Worm (Caenorhabditis elegans): Measurements from ENCODE around the gene sec-16A.1.

- TF ChIP-seq ama-1 (optimal IDR thresholded peaks at IDR 0.05), result no peak
- TF ChIP-seq nhr-77 (tag; optimal IDR thresholded peaks at IDR 0.05), result no peak
- TF ChIP-seq lin-15B (tag; optimal IDR thresholded peaks at IDR 0.05), result no peak
- TF ChIP-seq nhr-11 (tag; optimal IDR thresholded peaks at IDR 0.05), result no peak
- TF ChIP-seq lin-39 (tag; optimal IDR thresholded peaks at IDR 0.05), result no peak
These were observed 50.4 kb downstream of the sec-16A.1 start for ce11 chrIII:9176008-9176407.

Measured in whole organism, L3 larva.